Worm (Caenorhabditis elegans) whole organism, L4 larva: ENCODE data around the gene rsef-1.

ENCODE experiments used
- F10B5.3 ChIP-seq: sonication (generic microtip); optimal IDR thresholded peaks from 2 replicates; lab custom pipeline; 2016; ENCODE audit warnings: mild to moderate bottlenecking, missing genetic modification characterization, missing compliant biosample characterization
- F26F4.8 ChIP-seq: fragments of 200-800 bp; sonication (Bioruptor generic); conservative IDR thresholded peaks from 2 replicates; pipeline ENCODE4 v1.3.6; 2022; ENCODE audit warnings: missing genetic modification characterization, missing compliant biosample characterization
- Y105C5A.15 ChIP-seq: fragments of 200-800 bp; sonication (Bioruptor generic); IDR thresholded peaks from 2 replicates; pipeline ENCODE4 v1.3.6; 2022; ENCODE audit warnings: missing genetic modification characterization, missing compliant biosample characterization
- ceh-32 ChIP-seq: sonication (generic microtip); optimal IDR thresholded peaks from 2 replicates; lab custom pipeline; 2016; ENCODE audit warnings: mild to moderate bottlenecking, missing genetic modification characterization, missing compliant biosample characterization; ENCODE audit not compliant: poor library complexity
- ctbp-1 ChIP-seq: fragments of 200-800 bp; sonication (Bioruptor generic); IDR thresholded peaks from 2 replicates; pipeline ENCODE4 v1.3.6; 2022; ENCODE audit warnings: missing genetic modification reagents, missing genetic modification characterization, missing compliant biosample characterization
- daf-12 ChIP-seq: fragments of 150-350 bp; optimal IDR thresholded peaks from 2 replicates; lab custom pipeline; 2014; ENCODE audit warnings: missing biosample characterization, missing genetic modification reagents, missing genetic modification characterization
- daf-16 ChIP-seq, 3 experiments: sonication (generic microtip); optimal IDR thresholded peaks; 2 replicates each; lab custom pipeline; 2016 to 2017; ENCODE audit warnings: missing genetic modification characterization in 3 of 3, missing genetic modification reagents in 3 of 3, mild to moderate bottlenecking in 2 of 3, missing compliant biosample characterization in 2 of 3, missing biosample characterization in 1 of 3, moderate library complexity in 1 of 3
- duxl-1 ChIP-seq: sonication (generic microtip); optimal IDR thresholded peaks from 2 replicates; lab custom pipeline; 2016; ENCODE audit warnings: mild to moderate bottlenecking, missing genetic modification characterization, moderate library complexity, missing compliant biosample characterization; ENCODE audit not compliant: poor library complexity
- fkh-10 ChIP-seq: fragments of 150-350 bp; optimal IDR thresholded peaks from 2 replicates; lab custom pipeline; 2014; ENCODE audit warnings: missing biosample characterization, missing genetic modification reagents, missing genetic modification characterization
- fos-1 ChIP-seq: fragments of 150-350 bp; optimal IDR thresholded peaks from 2 replicates; lab custom pipeline; 2014; ENCODE audit warnings: missing biosample characterization, missing genetic modification characterization
- hlh-11 ChIP-seq: fragments of 200-800 bp; sonication (Bioruptor generic); optimal IDR thresholded peaks from 2 replicates; lab custom pipeline; 2018; ENCODE audit warnings: mild to moderate bottlenecking, missing genetic modification characterization, missing compliant biosample characterization
- hlh-30 ChIP-seq: sonication (generic microtip); optimal IDR thresholded peaks from 2 replicates; lab custom pipeline; 2017; ENCODE audit warnings: antibody characterized with exemption, mild to moderate bottlenecking, missing genetic modification characterization, missing compliant biosample characterization; ENCODE audit not compliant: insufficient read depth
- lim-7 ChIP-seq: fragments of 200-800 bp; sonication (Bioruptor generic); IDR thresholded peaks from 2 replicates; pipeline ENCODE4 v1.3.6; 2022; ENCODE audit warnings: missing genetic modification characterization, missing compliant biosample characterization
- lin-1 ChIP-seq: fragments of 200-800 bp; sonication (Bioruptor generic); IDR thresholded peaks from 2 replicates; pipeline ENCODE4 v1.3.6; 2022; ENCODE audit warnings: missing genetic modification reagents, missing genetic modification characterization, missing compliant biosample characterization
- lir-3 ChIP-seq: sonication (generic microtip); optimal IDR thresholded peaks from 2 replicates; lab custom pipeline; 2016; ENCODE audit warnings: mild to moderate bottlenecking, missing genetic modification characterization, missing compliant biosample characterization
- lsy-2 ChIP-seq, 2 experiments: fragments of 150-350 bp in 1 of 2; sonication (generic microtip) in 1 of 2; optimal IDR thresholded peaks; 2 replicates each; lab custom pipeline; 2014 to 2017; ENCODE audit warnings: missing biosample characterization in 2 of 2, missing genetic modification characterization in 2 of 2
- madf-9 ChIP-seq: fragments of 200-800 bp; sonication (Bioruptor generic); conservative IDR thresholded peaks from 2 replicates; pipeline ENCODE4 v1.3.6; 2022; ENCODE audit warnings: missing genetic modification reagents, missing genetic modification characterization, missing compliant biosample characterization
- mep-1 ChIP-seq: fragments of 150-350 bp; sonication (generic microtip); optimal IDR thresholded peaks from 3 replicates; lab custom pipeline; 2014; ENCODE audit warnings: missing biosample characterization, missing genetic modification characterization
- mes-2 ChIP-seq: sonication (generic microtip); optimal IDR thresholded peaks from 2 replicates; lab custom pipeline; 2016; ENCODE audit warnings: missing genotype, mild to moderate bottlenecking, missing genetic modification characterization, missing compliant biosample characterization; ENCODE audit not compliant: poor library complexity, severe bottlenecking
- mxl-3 ChIP-seq: fragments of 200-800 bp; sonication (Bioruptor generic); optimal IDR thresholded peaks from 2 replicates; lab custom pipeline; 2018; ENCODE audit warnings: mild to moderate bottlenecking, missing genetic modification characterization, missing compliant biosample characterization
- nhr-102 ChIP-seq: sonication (generic microtip); optimal IDR thresholded peaks from 2 replicates; lab custom pipeline; 2016; ENCODE audit warnings: mild to moderate bottlenecking, missing genetic modification characterization, moderate library complexity, missing compliant biosample characterization
- nhr-111 ChIP-seq: fragments of 200-800 bp; sonication (Bioruptor generic); optimal IDR thresholded peaks from 2 replicates; lab custom pipeline; 2018; ENCODE audit warnings: mild to moderate bottlenecking, missing genetic modification characterization, missing compliant biosample characterization
- nhr-25 ChIP-seq: sonication (generic microtip); optimal IDR thresholded peaks from 2 replicates; lab custom pipeline; 2017; ENCODE audit warnings: missing genetic modification characterization, mild to moderate bottlenecking, missing compliant biosample characterization, antibody characterized with exemption, moderate library complexity, borderline replicate concordance; ENCODE audit not compliant: insufficient read depth
- nhr-42 ChIP-seq: fragments of 200-800 bp; sonication (Bioruptor generic); IDR thresholded peaks from 2 replicates; pipeline ENCODE4 v1.3.6; 2022; ENCODE audit warnings: missing genetic modification characterization, missing compliant biosample characterization
- nhr-77 ChIP-seq: fragments of 150-350 bp; optimal IDR thresholded peaks from 2 replicates; lab custom pipeline; 2014; ENCODE audit warnings: missing biosample characterization, missing genetic modification characterization
- pha-4 ChIP-seq, 2 experiments: fragments of 150-350 bp in 1 of 2; fragments of 200-800 bp in 1 of 2; sonication (Bioruptor generic) in 1 of 2; IDR thresholded peaks in 1 of 2; optimal IDR thresholded peaks in 1 of 2; 2 replicates each; pipeline versions ENCODE4 v1.3.6 to Lab custom; 2014 to 2022; ENCODE audit warnings: missing genetic modification characterization in 2 of 2, missing genetic modification reagents in 2 of 2, missing biosample characterization in 1 of 2, missing compliant biosample characterization in 1 of 2
- saeg-2 ChIP-seq: fragments of 200-800 bp; sonication (Bioruptor generic); IDR thresholded peaks from 2 replicates; pipeline ENCODE4 v1.3.6; 2022; ENCODE audit warnings: missing genetic modification reagents, missing genetic modification characterization, missing compliant biosample characterization
- sdz-12 ChIP-seq: fragments of 200-800 bp; sonication (Bioruptor generic); optimal IDR thresholded peaks from 2 replicates; lab custom pipeline; 2018; ENCODE audit warnings: mild to moderate bottlenecking, missing genetic modification characterization, missing compliant biosample characterization
- tag-97 ChIP-seq: fragments of 200-800 bp; sonication (Bioruptor generic); IDR thresholded peaks from 2 replicates; pipeline ENCODE4 v1.3.6; 2022; ENCODE audit warnings: missing genetic modification characterization, missing compliant biosample characterization
- tra-1 ChIP-seq: fragments of 200-800 bp; sonication (Bioruptor generic); IDR thresholded peaks from 2 replicates; pipeline ENCODE4 v1.3.6; 2022; ENCODE audit warnings: missing genetic modification reagents, missing genetic modification characterization, missing compliant biosample characterization
- unc-130 ChIP-seq: sonication (generic microtip); optimal IDR thresholded peaks from 2 replicates; lab custom pipeline; 2016; ENCODE audit warnings: missing genetic modification reagents, missing genetic modification characterization, missing compliant biosample characterization
- unc-39 ChIP-seq: sonication (generic microtip); optimal IDR thresholded peaks from 2 replicates; lab custom pipeline; 2017; ENCODE audit warnings: missing biosample characterization, missing genetic modification characterization
- vab-7 ChIP-seq: fragments of 200-800 bp; sonication (Bioruptor generic); IDR thresholded peaks from 2 replicates; pipeline ENCODE4 v1.3.6; 2022; ENCODE audit warnings: missing genetic modification reagents, missing genetic modification characterization, missing compliant biosample characterization
- zag-1 ChIP-seq: fragments of 150-350 bp; optimal IDR thresholded peaks from 2 replicates; lab custom pipeline; 2014; ENCODE audit warnings: missing biosample characterization, missing genetic modification characterization
- ztf-11 ChIP-seq: fragments of 150-350 bp; optimal IDR thresholded peaks from 2 replicates; lab custom pipeline; 2014; ENCODE audit warnings: missing biosample characterization, missing genetic modification characterization

Gene rsef-1

ce11 chrX:3087647-3088046 lies 28.4 kb upstream of the rsef-1 start:
- TF ChIP-seq ztf-11 = no peak
- no peak for TF ChIP-seq lin-1
- no peak for TF ChIP-seq vab-7 (GFP tag; lab: Robert Waterston, UW)
- no peak for TF ChIP-seq nhr-111 (GFP tag; lab: Kevin White, UChicago)
- TF ChIP-seq tag-97 (GFP tag; lab: Robert Waterston, UW) = no peak
- TF ChIP-seq fos-1 (tag; lab: Kevin White, UChicago) = no peak
- TF ChIP-seq nhr-42 (GFP tag; lab: Robert Waterston, UW) = no peak
- TF ChIP-seq sdz-12 (GFP tag; lab: Kevin White, UChicago) = no peak
- no peak for TF ChIP-seq nhr-77
- TF ChIP-seq F10B5.3 (tag; lab: Kevin White, UChicago) = no peak
- no peak for TF ChIP-seq lsy-2 (tag; optimal IDR thresholded peaks at IDR 0.05; lab: Kevin White, UChicago)
- no peak for TF ChIP-seq tra-1 (GFP tag; lab: Robert Waterston, UW)
- no peak for TF ChIP-seq ctbp-1 (GFP tag; lab: Robert Waterston, UW)
- no peak for TF ChIP-seq Y105C5A.15 (GFP tag; lab: Robert Waterston, UW)
- TF ChIP-seq daf-12 (tag; lab: Kevin White, UChicago) = no peak
- TF ChIP-seq mes-2 = no peak
- no peak for TF ChIP-seq lir-3 (tag; lab: Kevin White, UChicago)
- no peak for TF ChIP-seq madf-9
- TF ChIP-seq hlh-30 (tag; lab: Kevin White, UChicago) = no peak

DNA sequence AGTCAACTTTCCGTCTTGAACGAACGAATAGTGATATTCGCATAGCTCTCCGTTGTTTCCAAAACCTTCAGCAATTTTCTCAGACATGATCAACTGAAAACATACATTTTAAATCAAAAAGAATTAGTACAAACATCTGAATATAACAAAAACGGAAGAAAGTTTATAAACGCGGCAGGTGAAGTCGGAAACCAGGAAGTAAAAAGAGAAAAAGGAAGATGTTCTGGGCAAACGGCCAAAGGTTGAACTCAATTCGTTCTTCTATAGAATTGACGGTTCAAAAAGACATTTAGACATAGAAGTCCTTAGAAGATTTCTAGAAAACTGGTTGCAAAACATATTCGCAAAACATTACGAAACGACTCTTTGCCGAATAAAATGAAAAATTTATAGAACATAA lies 28.0 kb upstream of the rsef-1 start, which contains the start of gene F52E4.5:
F52E4.5 (minus strand) TSS at position 101 of the 400 bp plus-strand sequence.
- TF ChIP-seq nhr-111 (GFP tag; lab: Kevin White, UChicago) = no peak
- no peak for TF ChIP-seq daf-16 (GFP tag; optimal IDR thresholded peaks at IDR 0.05; lab: Kevin White, UChicago)
- no peak for TF ChIP-seq daf-16 (tag; optimal IDR thresholded peaks at IDR 0.05; lab: Kevin White, UChicago)
- no peak for TF ChIP-seq saeg-2 (GFP tag; lab: Robert Waterston, UW)
- TF ChIP-seq ceh-32 (tag; lab: Kevin White, UChicago) = no peak
- TF ChIP-seq F26F4.8 = no peak

- TF ChIP-seq madf-9 (no peak), hlh-30 (tag; lab: Kevin White, UChicago) (no peak), sdz-12 (GFP tag; lab: Kevin White, UChicago) (no peak), unc-130 (no peak), lim-7 (GFP tag; lab: Robert Waterston, UW) (no peak)
Measured at ce11 chrX:3080825-3081224, 21.6 kb upstream of the rsef-1 start, which contains the start of gene twk-16. Gene twk-16, plus strand, starts transcription at chrX:3081125.

DNA sequence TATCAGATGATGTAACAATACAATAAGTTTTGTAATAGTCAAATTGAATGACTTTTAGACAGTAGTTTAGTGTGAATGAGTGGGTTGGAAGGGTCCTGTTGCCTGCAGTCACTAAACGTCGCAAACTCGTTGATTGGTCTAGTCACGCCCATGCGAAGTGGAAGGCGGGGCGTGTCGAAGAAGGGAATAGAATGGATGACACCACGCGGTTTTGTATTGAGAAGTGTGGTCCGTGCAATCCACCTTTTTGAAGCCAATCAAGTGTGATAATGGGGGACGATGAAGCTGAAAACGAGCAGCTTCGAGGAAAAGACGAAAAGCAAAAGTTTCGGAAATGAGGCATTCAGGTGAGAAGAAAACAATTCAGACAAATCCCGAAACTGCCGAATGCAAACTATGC lies 11.1 kb upstream of the rsef-1 start, which contains the start of gene ceh-31:
ceh-31 (minus strand) TSS at position 101 of the 400 bp plus-strand sequence.
- TF ChIP-seq fkh-10 (no peak), daf-12 (tag; lab: Kevin White, UChicago) (no peak), fos-1 (tag; lab: Kevin White, UChicago) (no peak), hlh-11 (tag; lab: Kevin White, UChicago) (no peak), mxl-3 (GFP tag; lab: Kevin White, UChicago) (no peak), duxl-1 (tag; lab: Kevin White, UChicago) (no peak), zag-1 (no peak), nhr-25 (tag; lab: Kevin White, UChicago) (no peak), pha-4 (GFP tag; IDR thresholded peaks at IDR 0.05; lab: Robert Waterston, UW) (no peak), pha-4 (tag; optimal IDR thresholded peaks at IDR 0.05; lab: Kevin White, UChicago) (no peak), mep-1 (tag; lab: Kevin White, UChicago) (no peak), unc-39 (tag; lab: Kevin White, UChicago) (no peak), nhr-102 (tag; lab: Kevin White, UChicago) (no peak), ztf-11 (no peak), Y105C5A.15 (GFP tag; lab: Robert Waterston, UW) (no peak)
